Worm (Caenorhabditis elegans): ENCODE data around the gene nrde-2.

ce11 chrII:10250966-10251365 lies 3.5 kb upstream of the nrde-2 start, which contains the start of gene F54B3.1:
- TF ChIP-seq F22D6.2 (tag; optimal IDR thresholded peaks at IDR 0.05), result no peak
- TF ChIP-seq ceh-40 (GFP tag; IDR thresholded peaks at IDR 0.05), result no peak
- no peak for TF ChIP-seq attf-3 (GFP tag; conservative IDR thresholded peaks at IDR 0.05)
- TF ChIP-seq zfh-2 (GFP tag; conservative IDR thresholded peaks at IDR 0.05), result no peak
- no peak for TF ChIP-seq D2030.7 (GFP tag; IDR thresholded peaks at IDR 0.05)
- TF ChIP-seq lsl-1 (GFP tag; optimal IDR thresholded peaks at IDR 0.05), result no peak
- no peak for TF ChIP-seq lin-54 (GFP tag; optimal IDR thresholded peaks at IDR 0.05)
- TF ChIP-seq akir-1 (GFP tag; optimal IDR thresholded peaks at IDR 0.05), result no peak
- no peak for TF ChIP-seq F23B12.7 (tag; optimal IDR thresholded peaks at IDR 0.05; ENCODE audit: insufficient read depth)
- no peak for TF ChIP-seq attf-6 (GFP tag; IDR thresholded peaks at IDR 0.05)
- no peak for TF ChIP-seq pha-4 (tag; optimal IDR thresholded peaks at IDR 0.05)
- no peak for TF ChIP-seq K12H6.12 (tag; optimal IDR thresholded peaks at IDR 0.05)
- TF ChIP-seq unc-62 (GFP tag; optimal IDR thresholded peaks at IDR 0.05), result no peak
- TF ChIP-seq ztf-22 (GFP tag; optimal IDR thresholded peaks at IDR 0.05), result no peak

Data from whole organism, young adult.